Worm (Caenorhabditis elegans): ENCODE data around the gene grl-27.
"Not testable (repeated sequence)": the region's sequence is repeated elsewhere in the genome, so short reads cannot be mapped to it uniquely, and the experiment has no call there.

DNA sequence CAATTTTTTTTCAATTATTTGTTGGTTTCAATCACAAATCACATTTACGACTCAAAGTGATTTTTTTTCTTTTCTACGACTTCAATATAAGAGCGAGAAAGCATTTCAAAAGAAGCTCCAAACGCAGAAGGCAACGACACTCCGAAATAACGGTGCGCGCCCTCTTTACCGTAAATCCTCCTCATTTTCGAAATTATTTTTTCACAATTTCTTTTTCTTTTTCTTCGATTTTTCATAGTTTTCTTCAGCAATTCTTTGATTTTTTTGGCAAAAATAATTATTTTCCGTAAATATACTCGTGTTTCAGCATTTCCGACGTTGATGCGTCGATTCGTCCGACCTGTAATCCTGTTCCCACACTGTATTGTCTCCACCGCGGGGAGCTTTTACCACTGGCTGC, 5.0 kb downstream of the grl-27 start, which contains the start of gene F40C5.2:
- not testable (repeated sequence) for TF ChIP-seq cog-1 (tag; optimal IDR thresholded peaks at IDR 0.05); T22C8.4 (GFP tag; IDR thresholded peaks at IDR 0.05); klf-2 (GFP tag; conservative IDR thresholded peaks at IDR 0.05); tab-1 (GFP tag; IDR thresholded peaks at IDR 0.05); med-1 (GFP tag; optimal IDR thresholded peaks at IDR 0.05; ENCODE audit: insufficient read depth); ztf-29 (GFP tag; IDR thresholded peaks at IDR 0.05); ztf-23 (GFP tag; IDR thresholded peaks at IDR 0.05)
